Fruit fly (Drosophila melanogaster) whole organism, prepupa: ENCODE measurements around the gene Blos2.

ENCODE experiments used
- Blimp-1 ChIP-seq: fragments of 200-800 bp; sonication (Bioruptor generic); optimal IDR thresholded peaks from 3 replicates; lab custom pipeline; 2017; ENCODE audit warnings: missing biosample characterization, missing genetic modification characterization, mild to moderate bottlenecking, moderate library complexity, missing genetic modification reagents
- CG10631 ChIP-seq: fragments of 200-800 bp; sonication (Bioruptor generic); optimal IDR thresholded peaks from 2 replicates; lab custom pipeline; 2016; ENCODE audit warnings: missing biosample characterization, missing genetic modification characterization
- CG10669 ChIP-seq: fragments of 200-800 bp; sonication (Bioruptor generic); optimal IDR thresholded peaks from 3 replicates; lab custom pipeline; 2018; ENCODE audit warnings: missing biosample characterization, mild to moderate bottlenecking, missing genetic modification characterization, moderate library complexity
- CG11762 ChIP-seq: fragments of 200-800 bp; sonication (Bioruptor generic); optimal IDR thresholded peaks from 3 replicates; lab custom pipeline; 2016; ENCODE audit warnings: missing biosample characterization, missing genetic modification characterization; ENCODE audit not compliant: insufficient read depth
- CG11902 ChIP-seq: fragments of 200-800 bp; sonication (Bioruptor generic); optimal IDR thresholded peaks from 3 replicates; lab custom pipeline; 2016; ENCODE audit warnings: missing biosample characterization, missing genetic modification characterization
- CG3032 ChIP-seq: fragments of 200-800 bp; optimal IDR thresholded peaks from 2 replicates; lab custom pipeline; 2019; ENCODE audit warnings: missing biosample characterization, mild to moderate bottlenecking, missing genetic modification characterization, moderate library complexity
- CG31627 ChIP-seq: fragments of 200-800 bp; sonication (Bioruptor generic); optimal IDR thresholded peaks from 3 replicates; lab custom pipeline; 2016; ENCODE audit warnings: missing biosample characterization, missing genetic modification characterization
- CG3919 ChIP-seq: fragments of 200-800 bp; sonication (Bioruptor generic); optimal IDR thresholded peaks from 3 replicates; lab custom pipeline; 2016; ENCODE audit warnings: missing biosample characterization, missing genetic modification characterization
- CG4318 ChIP-seq: fragments of 200-800 bp; sonication (Bioruptor generic); optimal IDR thresholded peaks from 3 replicates; lab custom pipeline; 2017; ENCODE audit warnings: missing biosample characterization, mild to moderate bottlenecking, missing genetic modification characterization
- CG6163 ChIP-seq: fragments of 200-800 bp; sonication (Bioruptor generic); IDR thresholded peaks from 3 replicates; pipeline ENCODE4 v1.3.6; 2022; ENCODE audit warnings: missing biosample characterization, missing genetic modification characterization
- CG6792 ChIP-seq: fragments of 200-800 bp; sonication (Bioruptor generic); optimal IDR thresholded peaks from 3 replicates; lab custom pipeline; 2016; ENCODE audit warnings: missing biosample characterization, missing genetic modification characterization
- CG6854 ChIP-seq: fragments of 200-800 bp; sonication (Bioruptor generic); optimal IDR thresholded peaks from 2 replicates; lab custom pipeline; 2017; ENCODE audit warnings: missing biosample characterization, mild to moderate bottlenecking, missing genetic modification characterization
- CG7368 ChIP-seq: fragments of 200-800 bp; sonication (Bioruptor generic); optimal IDR thresholded peaks from 3 replicates; lab custom pipeline; 2016; ENCODE audit warnings: missing biosample characterization, missing genetic modification characterization
- CG8119 ChIP-seq: fragments of 200-800 bp; sonication (Bioruptor generic); IDR thresholded peaks from 3 replicates; pipeline ENCODE4 v1.3.6; 2022; ENCODE audit warnings: missing biosample characterization, missing genetic modification characterization
- CG8319 ChIP-seq: fragments of 200-800 bp; sonication (Bioruptor generic); optimal IDR thresholded peaks from 3 replicates; lab custom pipeline; 2016; ENCODE audit warnings: missing biosample characterization, missing genetic modification characterization
- CG8632 ChIP-seq: fragments of 200-800 bp; sonication (Bioruptor generic); optimal IDR thresholded peaks from 3 replicates; lab custom pipeline; 2016; ENCODE audit warnings: missing biosample characterization, missing genetic modification characterization
- CG9139 ChIP-seq: fragments of 200-800 bp; sonication (Bioruptor generic); optimal IDR thresholded peaks from 3 replicates; lab custom pipeline; 2017; ENCODE audit warnings: missing biosample characterization, mild to moderate bottlenecking, missing genetic modification characterization
- Eip78C ChIP-seq: fragments of 200-800 bp; sonication (Bioruptor generic); peaks from one replicate; lab custom pipeline; 2016; ENCODE audit warnings: missing biosample characterization, missing genetic modification characterization
- Eip93F ChIP-seq: fragments of 200-800 bp; sonication (Bioruptor generic); optimal IDR thresholded peaks from 2 replicates; lab custom pipeline; 2016; ENCODE audit warnings: missing biosample characterization, mild to moderate bottlenecking, missing genetic modification characterization
- Ets21C ChIP-seq: fragments of 200-800 bp; sonication (Bioruptor generic); optimal IDR thresholded peaks from 3 replicates; lab custom pipeline; 2016; ENCODE audit warnings: missing biosample characterization, missing genetic modification characterization
- Ets96B ChIP-seq: fragments of 200-800 bp; optimal IDR thresholded peaks from 2 replicates; lab custom pipeline; 2019; ENCODE audit warnings: missing biosample characterization, mild to moderate bottlenecking, missing genetic modification characterization, moderate library complexity
- Hr39 ChIP-seq: fragments of 200-800 bp; sonication (Bioruptor generic); optimal IDR thresholded peaks from 2 replicates; lab custom pipeline; 2016; ENCODE audit warnings: missing biosample characterization, missing genetic modification characterization
- Hr4 ChIP-seq: fragments of 200-800 bp; sonication (Bioruptor generic); optimal IDR thresholded peaks from 3 replicates; lab custom pipeline; 2016; ENCODE audit warnings: missing biosample characterization, missing genetic modification characterization
- Met ChIP-seq: fragments of 200-800 bp; sonication (Bioruptor generic); optimal IDR thresholded peaks from 3 replicates; lab custom pipeline; 2016; ENCODE audit warnings: missing biosample characterization, missing genetic modification characterization
- OdsH ChIP-seq: fragments of 200-800 bp; sonication (Bioruptor generic); optimal IDR thresholded peaks from 3 replicates; lab custom pipeline; 2016; ENCODE audit warnings: missing biosample characterization, missing genetic modification characterization
- Smox ChIP-seq: fragments of 200-800 bp; sonication (Bioruptor generic); optimal IDR thresholded peaks from 3 replicates; lab custom pipeline; 2016; ENCODE audit warnings: missing biosample characterization, missing genetic modification characterization
- Sox102F ChIP-seq: fragments of 200-800 bp; sonication (Bioruptor generic); optimal IDR thresholded peaks from 2 replicates; lab custom pipeline; 2016; ENCODE audit warnings: missing biosample characterization, mild to moderate bottlenecking, missing genetic modification characterization
- Sox14 ChIP-seq: fragments of 200-800 bp; sonication (Bioruptor generic); optimal IDR thresholded peaks from 3 replicates; lab custom pipeline; 2016; ENCODE audit warnings: missing biosample characterization, missing genetic modification characterization
- Sox15 ChIP-seq: fragments of 200-800 bp; sonication (Bioruptor generic); optimal IDR thresholded peaks from 3 replicates; lab custom pipeline; 2016; ENCODE audit warnings: missing biosample characterization, missing genetic modification characterization
- achi ChIP-seq: fragments of 200-800 bp; sonication (Bioruptor generic); optimal IDR thresholded peaks from 3 replicates; lab custom pipeline; 2016; ENCODE audit warnings: missing biosample characterization, missing genetic modification characterization
- acj6 ChIP-seq: fragments of 200-800 bp; sonication (Bioruptor generic); optimal IDR thresholded peaks from 3 replicates; lab custom pipeline; 2016; ENCODE audit warnings: missing biosample characterization, missing genetic modification characterization
- dac ChIP-seq: fragments of 200-800 bp; sonication (Bioruptor generic); optimal IDR thresholded peaks from 2 replicates; lab custom pipeline; 2017; ENCODE audit warnings: missing biosample characterization, mild to moderate bottlenecking, missing genetic modification characterization
- dsx ChIP-seq: fragments of 200-800 bp; optimal IDR thresholded peaks from 3 replicates; lab custom pipeline; 2019; ENCODE audit warnings: missing biosample characterization, mild to moderate bottlenecking, missing genetic modification characterization, moderate library complexity; ENCODE audit not compliant: poor library complexity, severe bottlenecking
- eg ChIP-seq: fragments of 200-800 bp; sonication (Bioruptor generic); IDR thresholded peaks from 3 replicates; pipeline ENCODE4 v1.3.6; 2022; ENCODE audit warnings: missing biosample characterization, missing genetic modification characterization
- fd59A ChIP-seq: fragments of 200-800 bp; sonication (Bioruptor generic); optimal IDR thresholded peaks from 2 replicates; lab custom pipeline; 2017; ENCODE audit warnings: missing biosample characterization, mild to moderate bottlenecking, missing genetic modification characterization, missing genetic modification reagents
- fd85E ChIP-seq: fragments of 200-800 bp; sonication (Bioruptor generic); optimal IDR thresholded peaks from 3 replicates; lab custom pipeline; 2016; ENCODE audit warnings: missing biosample characterization, missing genetic modification characterization
- fkh ChIP-seq: fragments of 200-800 bp; sonication (Bioruptor generic); optimal IDR thresholded peaks from 3 replicates; lab custom pipeline; 2017; ENCODE audit warnings: missing biosample characterization, mild to moderate bottlenecking, missing genetic modification characterization, moderate library complexity
- lz ChIP-seq: fragments of 200-800 bp; sonication (Bioruptor generic); optimal IDR thresholded peaks from 3 replicates; lab custom pipeline; 2016; ENCODE audit warnings: missing biosample characterization, missing genetic modification characterization
- net ChIP-seq: fragments of 200-800 bp; sonication (Bioruptor generic); optimal IDR thresholded peaks from 3 replicates; lab custom pipeline; 2016; ENCODE audit warnings: missing biosample characterization, missing genetic modification characterization
- pdm3 ChIP-seq: fragments of 200-800 bp; sonication (Bioruptor generic); optimal IDR thresholded peaks from 3 replicates; lab custom pipeline; 2016; ENCODE audit warnings: missing biosample characterization, missing genetic modification characterization
- salr ChIP-seq, 2 experiments: fragments of 200-800 bp; sonication (Bioruptor generic); optimal IDR thresholded peaks; 3 replicates each; lab custom pipeline; 2016 to 2018; ENCODE audit warnings: missing biosample characterization in 2 of 2, missing genetic modification characterization in 2 of 2, mild to moderate bottlenecking in 1 of 2
- ss ChIP-seq, 2 experiments: fragments of 200-800 bp; sonication (Bioruptor generic); optimal IDR thresholded peaks; 2 replicates in 1 of 2; 3 replicates in 1 of 2; lab custom pipeline; 2017 to 2018; ENCODE audit warnings: mild to moderate bottlenecking in 2 of 2, missing biosample characterization in 2 of 2, missing genetic modification characterization in 2 of 2, moderate library complexity in 1 of 2
- svp ChIP-seq: fragments of 200-800 bp; sonication (Bioruptor generic); peaks from one replicate; lab custom pipeline; 2016; ENCODE audit warnings: missing biosample characterization, missing genetic modification characterization
- vri ChIP-seq: fragments of 200-800 bp; sonication (Bioruptor generic); optimal IDR thresholded peaks from 3 replicates; lab custom pipeline; 2016; ENCODE audit warnings: missing biosample characterization, mild to moderate bottlenecking, missing genetic modification characterization

The Blos2 gene

dm6 chr3L:11089805-11090440 lies 28.6 kb downstream of the Blos2 start (continued):
- TF ChIP-seq dsx (GFP tag; lab: Kevin White, UChicago), result no peak
- TF ChIP-seq Smox (GFP tag; lab: Kevin White, UChicago), result peak; percentile 71
- peak; percentile 54 for TF ChIP-seq CG31627 (GFP tag; lab: Kevin White, UChicago)
- TF ChIP-seq Ets96B, result peak; percentile 38
- peak; percentile 32 for TF ChIP-seq CG10669 (GFP tag; lab: Kevin White, UChicago)
- peak; percentile 50 for TF ChIP-seq CG6792
- no peak for TF ChIP-seq Eip93F (GFP tag; lab: Kevin White, UChicago)
- peak; percentile 12 for TF ChIP-seq CG7368 (GFP tag; lab: Kevin White, UChicago)
- peak; percentile 53 for TF ChIP-seq dac (GFP tag; lab: Kevin White, UChicago)
- peak; percentile 67 for TF ChIP-seq eg (GFP tag; lab: Robert Waterston, UW)
- TF ChIP-seq Blimp-1 (GFP tag; lab: Kevin White, UChicago), result no peak
- peak; percentile 88 for TF ChIP-seq svp (GFP tag; lab: Kevin White, UChicago)
- peak; percentile 77 for TF ChIP-seq CG4318 (GFP tag; lab: Kevin White, UChicago)
- TF ChIP-seq pdm3 (GFP tag; lab: Kevin White, UChicago), result peak; percentile 73
- peak; percentile 50 for TF ChIP-seq CG11762 (GFP tag; lab: Kevin White, UChicago)
- peak; percentile 76 for TF ChIP-seq Sox102F (GFP tag; lab: Kevin White, UChicago)
- TF ChIP-seq acj6, result peak; percentile 62
- peak; percentile 88 for TF ChIP-seq Hr4 (GFP tag; lab: Kevin White, UChicago)
- TF ChIP-seq OdsH (GFP tag; lab: Kevin White, UChicago), result peak; percentile 77
- TF ChIP-seq Ets21C (GFP tag; lab: Kevin White, UChicago), result peak; percentile 56

- peak; percentile 21 to 52 for TF ChIP-seq ss (GFP tag; optimal IDR thresholded peaks at IDR 0.05; lab: Kevin White, UChicago)
- peak; percentile 53 for TF ChIP-seq CG8632 (GFP tag; lab: Kevin White, UChicago)
- peak; percentile 41 for TF ChIP-seq CG3032 (tag; lab: Kevin White, UChicago)
- TF ChIP-seq net (GFP tag; lab: Kevin White, UChicago), result peak; percentile 45
- peak; percentile 72 for TF ChIP-seq CG6163 (GFP tag; lab: Robert Waterston, UW)
- TF ChIP-seq acj6, result peak; percentile 57
- TF ChIP-seq CG4318 (GFP tag; lab: Kevin White, UChicago), result no peak
- peak; percentile 28 for TF ChIP-seq CG11902 (GFP tag; lab: Kevin White, UChicago)
- TF ChIP-seq Eip93F (GFP tag; lab: Kevin White, UChicago), result no peak
- TF ChIP-seq salr (GFP tag; optimal IDR thresholded peaks at IDR 0.05; lab: Kevin White, UChicago), result peak; percentile 7 to 28
- peak; percentile 18 for TF ChIP-seq CG6854 (GFP tag; lab: Kevin White, UChicago)
- TF ChIP-seq CG8319 (GFP tag; lab: Kevin White, UChicago), result peak; percentile 59
- TF ChIP-seq Ets21C (GFP tag; lab: Kevin White, UChicago), result peak; percentile 42
- TF ChIP-seq Ets96B, result no peak
- peak; percentile 14 for TF ChIP-seq Sox15 (GFP tag; lab: Kevin White, UChicago)
- peak; percentile 40 for TF ChIP-seq fd85E (GFP tag; lab: Kevin White, UChicago)
- peak; percentile 56 for TF ChIP-seq CG6792
- peak; percentile 51; the same call in 1 of the 3 replicates for TF ChIP-seq eg (GFP tag; lab: Robert Waterston, UW)
- TF ChIP-seq Sox14 (GFP tag; lab: Kevin White, UChicago), result peak; percentile 70
- TF ChIP-seq Hr39 (GFP tag; lab: Kevin White, UChicago), result peak; percentile 59
- peak; percentile 95 for TF ChIP-seq vri (GFP tag; lab: Kevin White, UChicago)
- TF ChIP-seq Met (GFP tag; lab: Kevin White, UChicago), result peak; percentile 71
- TF ChIP-seq Smox (GFP tag; lab: Kevin White, UChicago), result peak; percentile 59
- TF ChIP-seq CG11762 (GFP tag; lab: Kevin White, UChicago), result peak; percentile 21
- TF ChIP-seq CG10631 (GFP tag; lab: Kevin White, UChicago), result peak; percentile 67
- peak; percentile 7 for TF ChIP-seq Hr4 (GFP tag; lab: Kevin White, UChicago)
- peak; percentile 42 for TF ChIP-seq fkh (GFP tag; lab: Kevin White, UChicago)
- no peak for TF ChIP-seq dsx (GFP tag; lab: Kevin White, UChicago)
- TF ChIP-seq CG9139 (GFP tag; lab: Kevin White, UChicago), result peak; percentile 48
- TF ChIP-seq CG3919 (GFP tag; lab: Kevin White, UChicago), result peak; percentile 79
- peak; percentile 75 for TF ChIP-seq lz (GFP tag; lab: Kevin White, UChicago)
- peak; percentile 66 for TF ChIP-seq pdm3 (GFP tag; lab: Kevin White, UChicago)
- peak; percentile 15 for TF ChIP-seq Blimp-1 (GFP tag; lab: Kevin White, UChicago)
- peak; percentile 84 for TF ChIP-seq Eip78C (GFP tag; lab: Kevin White, UChicago)
- peak; percentile 73 for TF ChIP-seq svp (GFP tag; lab: Kevin White, UChicago)
- no peak for TF ChIP-seq fd59A (GFP tag; lab: Kevin White, UChicago)
- peak; percentile 39; the same call in 1 of the 3 replicates for TF ChIP-seq CG8119
- TF ChIP-seq achi, result peak; percentile 54
Measured at dm6 chr3L:11091943-11092609, 30.7 kb downstream of the Blos2 start.
